Worm (Caenorhabditis elegans): ENCODE data around the gene pqn-22.
A peak's percentile ranks its signal among the peaks of the same experiment; 100 is the strongest.

pqn-22 gene

ce11 chrIV:5975202-5975601, 58.2 kb downstream of the pqn-22 start, which contains the start of gene unc-44:
TSS of gene unc-44 (plus strand) at chrIV:5975557.
- TF ChIP-seq F13H6.1 (tag; optimal IDR thresholded peaks at IDR 0.05) = no peak
- TF ChIP-seq unc-42 (tag; optimal IDR thresholded peaks at IDR 0.05) = peak; percentile 31
- peak; percentile 60 for TF ChIP-seq ceh-34 (tag; optimal IDR thresholded peaks at IDR 0.05)
- no peak for TF ChIP-seq ama-1 (optimal IDR thresholded peaks at IDR 0.05)

ce11 chrIV:5973947-5974495, 59.4 kb downstream of the pqn-22 start:
- no peak for TF ChIP-seq hlh-15 (tag; optimal IDR thresholded peaks at IDR 0.05)
- TF ChIP-seq ceh-34 (tag; optimal IDR thresholded peaks at IDR 0.05) = peak; percentile 60
- TF ChIP-seq ceh-31 (tag; optimal IDR thresholded peaks at IDR 0.05) = peak; percentile 74
- no peak for TF ChIP-seq pha-2 (tag; optimal IDR thresholded peaks at IDR 0.05)
- peak; percentile 7 for TF ChIP-seq K09A11.1 (tag; optimal IDR thresholded peaks at IDR 0.05; ENCODE audit: insufficient read depth)
- TF ChIP-seq ztf-16 (tag; optimal IDR thresholded peaks at IDR 0.05) = no peak
- no peak for TF ChIP-seq npax-4 (tag; optimal IDR thresholded peaks at IDR 0.05)
- peak; percentile 2 for TF ChIP-seq ceh-6 (GFP tag; optimal IDR thresholded peaks at IDR 0.05)
- TF ChIP-seq ceh-18 (tag; optimal IDR thresholded peaks at IDR 0.05) = peak; percentile 80
- TF ChIP-seq nfya-1 (tag; optimal IDR thresholded peaks at IDR 0.05) = peak; percentile 96
- TF ChIP-seq ceh-22 (tag; optimal IDR thresholded peaks at IDR 0.05) = no peak
- TF ChIP-seq ets-4 (tag; optimal IDR thresholded peaks at IDR 0.05) = no peak
- no peak for TF ChIP-seq ceh-14 (tag; optimal IDR thresholded peaks at IDR 0.05)
- no peak for TF ChIP-seq lin-11 (tag; optimal IDR thresholded peaks at IDR 0.05)
- TF ChIP-seq hlh-30 (tag; optimal IDR thresholded peaks at IDR 0.05; ENCODE audit: insufficient read depth) = no peak
- TF ChIP-seq hlh-13 (GFP tag; optimal IDR thresholded peaks at IDR 0.05) = no peak
- TF ChIP-seq che-1 (tag; optimal IDR thresholded peaks at IDR 0.05) = peak; percentile 15
- peak; percentile 18 for TF ChIP-seq ttx-3 (tag; optimal IDR thresholded peaks at IDR 0.05)
- no peak for TF ChIP-seq ahr-1 (tag; optimal IDR thresholded peaks at IDR 0.05)
- peak; percentile 3 for TF ChIP-seq pat-9 (tag; optimal IDR thresholded peaks at IDR 0.05)
- TF ChIP-seq odd-2 (tag; optimal IDR thresholded peaks at IDR 0.05) = no peak
- no peak for TF ChIP-seq unc-3 (GFP tag; conservative IDR thresholded peaks at IDR 0.05)
- peak; percentile 36 for TF ChIP-seq unc-3 (tag; optimal IDR thresholded peaks at IDR 0.05)
- no peak for TF ChIP-seq pros-1 (tag; optimal IDR thresholded peaks at IDR 0.05)
- TF ChIP-seq T23F11.4 (GFP tag; optimal IDR thresholded peaks at IDR 0.05) = peak; percentile 49
- no peak for TF ChIP-seq gmeb-2 (tag; optimal IDR thresholded peaks at IDR 0.05)
- no peak for TF ChIP-seq nhr-232 (tag; optimal IDR thresholded peaks at IDR 0.05)
- no peak for TF ChIP-seq sdc-2 (tag; optimal IDR thresholded peaks at IDR 0.05)
- TF ChIP-seq rnt-1 (tag; optimal IDR thresholded peaks at IDR 0.05) = peak; percentile 51
- no peak for TF ChIP-seq unc-86 (tag; optimal IDR thresholded peaks at IDR 0.05)
- TF ChIP-seq tbx-2 (tag; optimal IDR thresholded peaks at IDR 0.05) = peak; percentile 70
- no peak for TF ChIP-seq sox-2 (GFP tag; IDR thresholded peaks at IDR 0.05)
- TF ChIP-seq pax-1 (tag; optimal IDR thresholded peaks at IDR 0.05) = no peak
- no peak for TF ChIP-seq zip-5 (tag; optimal IDR thresholded peaks at IDR 0.05)
- no peak for TF ChIP-seq ceh-45 (GFP tag; IDR thresholded peaks at IDR 0.05)
- TF ChIP-seq mec-3 (tag; optimal IDR thresholded peaks at IDR 0.05; ENCODE audit: borderline replicate concordance) = no peak
- TF ChIP-seq ceh-24 (tag; optimal IDR thresholded peaks at IDR 0.05) = peak; percentile 11
- TF ChIP-seq hlh-8 (tag; optimal IDR thresholded peaks at IDR 0.05) = no peak
- peak; percentile 36 for TF ChIP-seq C08G9.2 (tag; optimal IDR thresholded peaks at IDR 0.05)
- peak; percentile 46 for TF ChIP-seq syd-9 (tag; optimal IDR thresholded peaks at IDR 0.05)
- no peak for TF ChIP-seq madf-2 (tag; optimal IDR thresholded peaks at IDR 0.05)
- TF ChIP-seq fax-1 (tag; optimal IDR thresholded peaks at IDR 0.05) = no peak
- no peak for TF ChIP-seq fkh-10 (GFP tag; optimal IDR thresholded peaks at IDR 0.05)
- no peak for TF ChIP-seq lim-6 (tag; optimal IDR thresholded peaks at IDR 0.05)
- TF ChIP-seq pha-4 (tag; optimal IDR thresholded peaks at IDR 0.05) = no peak
- no peak for TF ChIP-seq Y22D7AL.16 (tag; optimal IDR thresholded peaks at IDR 0.05)
- no peak for TF ChIP-seq elt-4 (tag; optimal IDR thresholded peaks at IDR 0.05)
- TF ChIP-seq eyg-1 (tag; optimal IDR thresholded peaks at IDR 0.05) = no peak
- TF ChIP-seq hlh-6 (tag; optimal IDR thresholded peaks at IDR 0.05) = no peak

Data from whole organism, late embryonic.